Fruit fly (Drosophila melanogaster) whole organism, embryonic: ENCODE measurements around the gene CG32985.

Source experiments
- Atf-2 ChIP-seq: fragments of 200-800 bp; sonication (Bioruptor generic); optimal IDR thresholded peaks from 2 replicates; lab custom pipeline; 2016; ENCODE audit warnings: missing biosample characterization, missing genetic modification characterization
- Bteb2 ChIP-seq: fragments of 200-800 bp; sonication (Bioruptor generic); optimal IDR thresholded peaks from 2 replicates; lab custom pipeline; 2016; ENCODE audit warnings: missing biosample characterization, missing genetic modification characterization
- CG11504 ChIP-seq: fragments of 200-800 bp; sonication (Bioruptor generic); optimal IDR thresholded peaks from 3 replicates; lab custom pipeline; 2019; ENCODE audit warnings: missing biosample characterization, mild to moderate bottlenecking, missing genetic modification characterization, moderate library complexity
- CG12744 ChIP-seq: fragments of 200-800 bp; sonication (Bioruptor generic); optimal IDR thresholded peaks from 2 replicates; lab custom pipeline; 2016; ENCODE audit warnings: missing biosample characterization, missing genetic modification characterization
- CG13775 ChIP-seq: fragments of 200-800 bp; sonication (Bioruptor generic); optimal IDR thresholded peaks from 3 replicates; lab custom pipeline; 2017; ENCODE audit warnings: missing biosample characterization, mild to moderate bottlenecking, missing genetic modification characterization
- CG14860 ChIP-seq: fragments of 200-800 bp; sonication (Bioruptor generic); IDR thresholded peaks from 3 replicates; pipeline ENCODE4 v1.3.6; 2022; ENCODE audit warnings: missing biosample characterization, missing genetic modification characterization; ENCODE audit not compliant: partially characterized antibody
- CG17568 ChIP-seq: fragments of 200-800 bp; sonication (Bioruptor generic); optimal IDR thresholded peaks from 2 replicates; lab custom pipeline; 2018; ENCODE audit warnings: missing biosample characterization, mild to moderate bottlenecking, missing genetic modification characterization, moderate library complexity
- CG1832 ChIP-seq: fragments of 200-800 bp; sonication (Bioruptor generic); optimal IDR thresholded peaks from 2 replicates; lab custom pipeline; 2017; ENCODE audit warnings: missing biosample characterization, mild to moderate bottlenecking, missing genetic modification characterization, inconsistent platforms
- CG30431 ChIP-seq: fragments of 200-800 bp; sonication (Bioruptor generic); optimal IDR thresholded peaks from 2 replicates; lab custom pipeline; 2017; ENCODE audit warnings: missing biosample characterization, missing genetic modification characterization
- CG31388 ChIP-seq: fragments of 200-800 bp; sonication (Bioruptor generic); optimal IDR thresholded peaks from 2 replicates; lab custom pipeline; 2016; ENCODE audit warnings: missing biosample characterization, missing genetic modification characterization
- CG3163 ChIP-seq: fragments of 200-800 bp; sonication (Bioruptor generic); optimal IDR thresholded peaks from 3 replicates; lab custom pipeline; 2016; ENCODE audit warnings: missing biosample characterization, missing genetic modification characterization
- CG4328 ChIP-seq: fragments of 200-800 bp; sonication (Bioruptor generic); optimal IDR thresholded peaks from 3 replicates; lab custom pipeline; 2017; ENCODE audit warnings: missing biosample characterization, missing genetic modification reagents, missing genetic modification characterization
- CG6765 ChIP-seq: fragments of 200-800 bp; sonication (Bioruptor generic); optimal IDR thresholded peaks from 3 replicates; lab custom pipeline; 2017; ENCODE audit warnings: missing biosample characterization, mild to moderate bottlenecking, missing genetic modification characterization
- CG7372 ChIP-seq: fragments of 200-800 bp; sonication (Bioruptor generic); IDR thresholded peaks from 2 replicates; pipeline ENCODE4 v1.3.6; 2022; ENCODE audit warnings: missing biosample characterization, missing genetic modification characterization
- CG8765 ChIP-seq: fragments of 200-800 bp; sonication (Bioruptor generic); IDR thresholded peaks from 2 replicates; pipeline ENCODE4 v1.3.6; 2022; ENCODE audit warnings: missing biosample characterization, missing genetic modification characterization
- CrebB ChIP-seq: fragments of 200-800 bp; sonication (Bioruptor generic); optimal IDR thresholded peaks from 3 replicates; lab custom pipeline; 2018; ENCODE audit warnings: missing biosample characterization, mild to moderate bottlenecking, missing genetic modification characterization
- D ChIP-seq, 2 experiments: fragments of 200-800 bp in 1 of 2; fragments of >200 bp in 1 of 2; sonication (Bioruptor generic) in 1 of 2; optimal IDR thresholded peaks; 2 replicates in 1 of 2; 3 replicates in 1 of 2; lab custom pipeline; 2017; ENCODE audit warnings: mild to moderate bottlenecking in 1 of 2, missing biosample characterization in 1 of 2, missing genetic modification characterization in 1 of 2, missing genetic modification reagents in 1 of 2
- D19A ChIP-seq: fragments of 200-800 bp; optimal IDR thresholded peaks from 3 replicates; lab custom pipeline; 2019; ENCODE audit warnings: missing biosample characterization, mild to moderate bottlenecking, missing genetic modification characterization, moderate library complexity
- D19B ChIP-seq: fragments of 200-800 bp; sonication (Bioruptor generic); optimal IDR thresholded peaks from 2 replicates; lab custom pipeline; 2017; ENCODE audit warnings: missing biosample characterization, mild to moderate bottlenecking, missing genetic modification characterization
- Dfd ChIP-seq, 2 experiments: fragments of >200 bp; optimal IDR thresholded peaks; 2 replicates each; lab custom pipeline; 2017; ENCODE audit warnings: missing biosample characterization in 2 of 2, missing genetic modification characterization in 2 of 2
- Doc2 ChIP-seq: fragments of 200-800 bp; sonication (Bioruptor generic); IDR thresholded peaks from 2 replicates; pipeline ENCODE4 v1.3.6; 2022; ENCODE audit warnings: missing biosample characterization, missing genetic modification characterization
- Elba2 ChIP-seq: fragments of 200-800 bp; sonication (Bioruptor generic); optimal IDR thresholded peaks from 3 replicates; lab custom pipeline; 2016; ENCODE audit warnings: missing biosample characterization, missing genetic modification characterization
- HLH3B ChIP-seq: fragments of 200-800 bp; sonication (Bioruptor generic); IDR thresholded peaks from 2 replicates; pipeline ENCODE4 v1.3.6; 2022; ENCODE audit warnings: missing biosample characterization, missing genetic modification characterization
- Hr78 ChIP-seq, 2 experiments: fragments of 200-800 bp in 1 of 2; fragments of >200 bp in 1 of 2; sonication (Bioruptor generic) in 1 of 2; optimal IDR thresholded peaks; 2 replicates each; lab custom pipeline; 2017 to 2019; ENCODE audit warnings: missing biosample characterization in 2 of 2, missing genetic modification characterization in 2 of 2, mild to moderate bottlenecking in 1 of 2, moderate library complexity in 1 of 2
- Hsf ChIP-seq: fragments of 200-800 bp; sonication (Bioruptor generic); optimal IDR thresholded peaks from 3 replicates; lab custom pipeline; 2016; ENCODE audit warnings: missing biosample characterization, missing genetic modification characterization
- MESR4 ChIP-seq: fragments of 200-800 bp; sonication (Bioruptor generic); optimal IDR thresholded peaks from 2 replicates; lab custom pipeline; 2018; ENCODE audit warnings: missing biosample characterization, mild to moderate bottlenecking, missing genetic modification characterization, moderate library complexity
- Max ChIP-seq: fragments of 200-800 bp; sonication (Bioruptor generic); optimal IDR thresholded peaks from 2 replicates; lab custom pipeline; 2016; ENCODE audit warnings: missing biosample characterization, mild to moderate bottlenecking, missing genetic modification characterization
- Meics ChIP-seq: fragments of 200-800 bp; sonication (Bioruptor generic); optimal IDR thresholded peaks from 2 replicates; lab custom pipeline; 2017; ENCODE audit warnings: missing biosample characterization, mild to moderate bottlenecking, missing genetic modification characterization
- Pdp1 ChIP-seq, 2 experiments: fragments of 200-800 bp; sonication (Bioruptor generic); optimal IDR thresholded peaks; 3 replicates each; lab custom pipeline; 2016; ENCODE audit warnings: missing biosample characterization in 2 of 2, missing genetic modification characterization in 2 of 2, mild to moderate bottlenecking in 1 of 2, moderate library complexity in 1 of 2
- bbx ChIP-seq: fragments of 200-800 bp; sonication (Bioruptor generic); IDR thresholded peaks from 2 replicates; pipeline ENCODE4 v1.3.6; 2022; ENCODE audit warnings: missing biosample characterization, missing genetic modification characterization; ENCODE audit not compliant: partially characterized antibody
- chm ChIP-seq: fragments of 200-800 bp; sonication (Bioruptor generic); IDR thresholded peaks from 2 replicates; pipeline ENCODE4 v1.3.6; 2022; ENCODE audit warnings: missing biosample characterization, missing genetic modification characterization
- cwo ChIP-seq: fragments of 200-800 bp; sonication (Bioruptor generic); optimal IDR thresholded peaks from 3 replicates; lab custom pipeline; 2017; ENCODE audit warnings: missing biosample characterization, missing genetic modification characterization, mild to moderate bottlenecking, moderate library complexity, missing genetic modification reagents
- dan ChIP-seq: fragments of 200-800 bp; sonication (Bioruptor generic); IDR thresholded peaks from 2 replicates; pipeline ENCODE4 v1.3.6; 2022; ENCODE audit warnings: missing biosample characterization, missing genetic modification characterization
- esg ChIP-seq: fragments of 200-800 bp; sonication (Bioruptor generic); conservative IDR thresholded peaks from 2 replicates; pipeline ENCODE4 v1.3.6; 2022; ENCODE audit warnings: missing biosample characterization, missing genetic modification characterization
- fd3F ChIP-seq: fragments of 200-800 bp; sonication (Bioruptor generic); optimal IDR thresholded peaks from 2 replicates; lab custom pipeline; 2018; ENCODE audit warnings: missing biosample characterization, mild to moderate bottlenecking, missing genetic modification characterization, moderate library complexity
- gcm2 ChIP-seq: fragments of 200-800 bp; sonication (Bioruptor generic); optimal IDR thresholded peaks from 2 replicates; lab custom pipeline; 2016; ENCODE audit warnings: missing biosample characterization, missing genetic modification characterization
- gfzf ChIP-seq: fragments of 200-800 bp; sonication (Bioruptor generic); optimal IDR thresholded peaks from 2 replicates; lab custom pipeline; 2016; ENCODE audit warnings: missing biosample characterization, mild to moderate bottlenecking, missing genetic modification characterization, moderate library complexity
- grau ChIP-seq: fragments of 200-800 bp; optimal IDR thresholded peaks from 3 replicates; lab custom pipeline; 2019; ENCODE audit warnings: missing biosample characterization, mild to moderate bottlenecking, missing genetic modification characterization, moderate library complexity
- knrl ChIP-seq: fragments of 200-800 bp; sonication (Bioruptor generic); IDR thresholded peaks from 3 replicates; pipeline ENCODE4 v1.3.6; 2022; ENCODE audit warnings: missing biosample characterization, missing genetic modification characterization; ENCODE audit not compliant: partially characterized antibody
- lab ChIP-seq: fragments of 200-800 bp; sonication (Bioruptor generic); optimal IDR thresholded peaks from 3 replicates; lab custom pipeline; 2017; ENCODE audit warnings: missing biosample characterization, missing genetic modification characterization, mild to moderate bottlenecking, moderate library complexity, missing genetic modification reagents
- lola ChIP-seq, 3 experiments: fragments of >200 bp in 2 of 3; fragments of 200-800 bp in 1 of 3; sonication (Bioruptor generic) in 1 of 3; optimal IDR thresholded peaks; 2 replicates each; lab custom pipeline; 2017 to 2019; ENCODE audit warnings: missing biosample characterization in 3 of 3, missing genetic modification characterization in 3 of 3, mild to moderate bottlenecking in 1 of 3, moderate library complexity in 1 of 3
- mld ChIP-seq: fragments of 200-800 bp; sonication (Bioruptor generic); IDR thresholded peaks from 3 replicates; pipeline ENCODE4 v1.3.6; 2022; ENCODE audit warnings: missing biosample characterization, missing genetic modification characterization; ENCODE audit not compliant: partially characterized antibody
- odd ChIP-seq: fragments of 200-800 bp; sonication (Bioruptor generic); optimal IDR thresholded peaks from 2 replicates; lab custom pipeline; 2017; ENCODE audit warnings: missing biosample characterization, mild to moderate bottlenecking, missing genetic modification characterization
- pan ChIP-seq, 4 experiments: fragments of >200 bp in 3 of 4; fragments of 200-800 bp in 1 of 4; sonication (Bioruptor generic) in 1 of 4; optimal IDR thresholded peaks in 3 of 4; IDR thresholded peaks in 1 of 4; 2 replicates each; pipeline versions ENCODE4 v1.3.6 to Lab custom; 2017 to 2022; ENCODE audit warnings: missing biosample characterization in 2 of 4, missing genetic modification characterization in 2 of 4, mixed read lengths in 1 of 4
- sd ChIP-seq: fragments of 200-800 bp; sonication (Bioruptor generic); optimal IDR thresholded peaks from 3 replicates; lab custom pipeline; 2018; ENCODE audit warnings: missing biosample characterization, mild to moderate bottlenecking, missing genetic modification characterization, moderate library complexity
- ttk ChIP-seq: fragments of 200-800 bp; sonication (Bioruptor generic); IDR thresholded peaks from 2 replicates; pipeline ENCODE4 v2.1.2; 2022; ENCODE audit warnings: missing biosample characterization, missing genetic modification characterization
- yki ChIP-seq: fragments of >200 bp; optimal IDR thresholded peaks from 3 replicates; lab custom pipeline; 2018

Gene CG32985

DNA sequence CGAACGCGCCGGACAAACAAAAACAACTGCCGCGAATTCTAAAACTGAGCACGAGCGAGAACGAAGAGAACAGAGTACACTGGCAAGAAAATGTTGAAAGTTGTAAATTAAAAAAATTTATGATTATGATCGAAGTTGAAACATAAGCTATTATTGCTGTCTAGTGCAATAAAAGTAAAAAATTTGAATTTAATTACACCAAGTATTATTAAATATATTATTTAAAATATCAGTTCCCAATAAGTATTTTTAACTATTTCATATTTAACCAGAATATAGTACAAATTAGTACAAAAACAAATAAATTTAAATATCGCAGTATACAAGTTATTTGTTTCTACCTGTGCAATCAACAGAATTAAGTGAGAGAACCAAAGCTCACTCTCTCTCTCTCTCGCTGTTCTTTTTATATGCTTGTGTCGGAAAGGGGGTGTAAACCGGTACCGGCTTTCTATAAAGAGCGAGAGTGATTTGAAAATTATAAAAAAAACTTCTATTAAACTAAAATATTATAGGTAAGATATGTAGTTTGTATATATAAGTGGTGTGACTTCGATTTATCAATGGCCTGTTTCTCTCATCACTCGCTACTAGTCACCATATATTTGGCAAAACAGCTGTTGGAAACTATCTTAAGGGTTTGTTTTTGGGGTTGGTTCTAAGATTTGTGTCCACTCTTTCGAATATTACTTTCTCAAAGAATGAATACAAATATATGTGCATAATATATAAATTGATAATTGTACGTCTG, 11.0 kb upstream of the CG32985 start, which contains the start of gene C1GalTA (continued):
- TF ChIP-seq CG13775 (GFP tag; lab: Kevin White, UChicago) = peak; percentile 97
- TF ChIP-seq D19B (GFP tag; lab: Kevin White, UChicago) = peak; percentile 88
- no peak for TF ChIP-seq CG12744 (GFP tag; lab: Kevin White, UChicago)
- peak in 1 of 2 experiments; percentile 94 for TF ChIP-seq Hr78 (GFP tag; optimal IDR thresholded peaks at IDR 0.05; lab: Kevin White, UChicago)
- TF ChIP-seq MESR4 (GFP tag; lab: Kevin White, UChicago) = peak; percentile 11
- no peak for TF ChIP-seq knrl
- TF ChIP-seq Max = peak; percentile 90
- TF ChIP-seq mld (GFP tag; lab: Robert Waterston, UW) = no peak
- TF ChIP-seq CG6765 (GFP tag; lab: Kevin White, UChicago) = peak; percentile 98
- no peak for TF ChIP-seq yki
- peak; percentile 99 for TF ChIP-seq Meics (GFP tag; lab: Kevin White, UChicago)
- TF ChIP-seq grau = peak; percentile 99
- TF ChIP-seq Dfd (GFP tag; optimal IDR thresholded peaks at IDR 0.05; lab: Kevin White, UChicago) = no peak
- peak; percentile 86 for TF ChIP-seq CG30431 (GFP tag; lab: Kevin White, UChicago)
- TF ChIP-seq CG4328 (GFP tag; lab: Kevin White, UChicago) = peak; percentile 96
- TF ChIP-seq CG17568 (GFP tag; lab: Kevin White, UChicago) = peak; percentile 91
- peak; percentile 98 for TF ChIP-seq D19A (tag; lab: Kevin White, UChicago)
- peak; percentile 79 for TF ChIP-seq Hsf (GFP tag; lab: Kevin White, UChicago)
- TF ChIP-seq CrebB (tag; lab: Kevin White, UChicago) = peak; percentile 98
- peak; percentile 78 for TF ChIP-seq Bteb2 (GFP tag; lab: Kevin White, UChicago)
- peak; percentile 83 for TF ChIP-seq CG8765
- peak; percentile 95 for TF ChIP-seq CG7372
- peak; percentile 52 for TF ChIP-seq Elba2 (GFP tag; lab: Kevin White, UChicago)
- no peak for TF ChIP-seq D (optimal IDR thresholded peaks at IDR 0.05; lab: Kevin White, UChicago)
- TF ChIP-seq D (GFP tag; optimal IDR thresholded peaks at IDR 0.05; lab: Kevin White, UChicago) = peak; percentile 97
- peak; percentile 94 for TF ChIP-seq HLH3B (GFP tag; lab: Robert Waterston, UW)
- TF ChIP-seq pan (optimal IDR thresholded peaks at IDR 0.05; lab: Kevin White, UChicago) = no peak
- TF ChIP-seq pan (GFP tag; optimal IDR thresholded peaks at IDR 0.05 in 1 of 2, IDR thresholded peaks at IDR 0.05 in 1 of 2) = peak in 1 of 2 experiments; percentile 97
- no peak for TF ChIP-seq gfzf (GFP tag; lab: Kevin White, UChicago)
- TF ChIP-seq Doc2 (GFP tag; lab: Robert Waterston, UW) = no peak
- peak; percentile 79 for TF ChIP-seq CG31388 (GFP tag; lab: Kevin White, UChicago)
- TF ChIP-seq lab (GFP tag; lab: Kevin White, UChicago) = peak; percentile 98
- peak; percentile 92 for TF ChIP-seq chm (GFP tag; lab: Robert Waterston, UW)
- peak; percentile 16 for TF ChIP-seq gcm2 (GFP tag; lab: Kevin White, UChicago)
- TF ChIP-seq ttk (GFP tag; lab: Robert Waterston, UW) = peak; percentile 96
- TF ChIP-seq CG14860 = no peak
- peak; percentile 98 for TF ChIP-seq cwo (GFP tag; lab: Kevin White, UChicago)
- TF ChIP-seq Atf-2 (GFP tag; lab: Kevin White, UChicago) = peak; percentile 42
- peak in 1 of 3 experiments; percentile 98 for TF ChIP-seq lola (GFP tag; optimal IDR thresholded peaks at IDR 0.05; lab: Kevin White, UChicago)
- peak; percentile 97 for TF ChIP-seq odd (GFP tag; lab: Kevin White, UChicago)
- peak; percentile 95 for TF ChIP-seq sd (tag; lab: Kevin White, UChicago)
- TF ChIP-seq Pdp1 (GFP tag; optimal IDR thresholded peaks at IDR 0.05; lab: Kevin White, UChicago) = peak; percentile 63 to 74
- TF ChIP-seq CG1832 (GFP tag; lab: Kevin White, UChicago) = no peak
- TF ChIP-seq esg (GFP tag; lab: Robert Waterston, UW) = peak; percentile 92
- TF ChIP-seq dan (GFP tag; lab: Robert Waterston, UW) = no peak
- TF ChIP-seq CG3163 (GFP tag; lab: Kevin White, UChicago) = peak; percentile 23
- peak; percentile 98 for TF ChIP-seq CG11504 (tag; lab: Kevin White, UChicago)
- peak; percentile 97 for TF ChIP-seq fd3F (GFP tag; lab: Kevin White, UChicago)
- no peak for TF ChIP-seq bbx (GFP tag; lab: Robert Waterston, UW)
